Fruit fly (Drosophila melanogaster): ENCODE data around the gene Smr.
A peak's percentile ranks its signal among the peaks of the same experiment; 100 is the strongest.

The Smr gene

DNA sequence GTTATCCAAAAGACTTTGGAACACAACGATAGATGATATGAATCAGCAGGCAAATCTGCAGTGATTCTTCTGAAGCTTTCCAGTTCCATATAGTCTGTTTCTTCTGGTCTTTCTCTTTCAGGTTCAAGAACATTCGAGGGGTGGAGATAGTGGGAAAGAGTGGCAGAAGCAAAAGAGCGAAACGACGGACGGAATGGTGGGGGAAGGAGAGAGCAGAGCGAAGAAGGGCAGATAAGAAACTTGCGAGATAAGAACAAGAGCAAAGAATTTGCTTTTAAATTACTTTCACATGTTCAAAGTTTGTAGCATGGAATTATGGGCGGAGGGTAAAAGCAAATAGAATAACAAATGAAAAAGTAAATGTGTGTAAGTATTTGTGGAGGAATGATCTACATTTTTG lies 3.4 kb downstream of the Smr start (continued):
- TF ChIP-seq Trl (optimal IDR thresholded peaks at IDR 0.05) (peak; percentile 38 to 46), Trl (GFP tag; optimal IDR thresholded peaks at IDR 0.05) (no peak), exex (tag; optimal IDR thresholded peaks at IDR 0.05) (peak; percentile 13), CG17385 (GFP tag; optimal IDR thresholded peaks at IDR 0.05) (peak; percentile 59), CG4282 (GFP tag; optimal IDR thresholded peaks at IDR 0.05) (no peak), bcd (GFP tag; optimal IDR thresholded peaks at IDR 0.05) (no peak), unc-4 (GFP tag; IDR thresholded peaks at IDR 0.05; ENCODE audit: partially characterized antibody) (no peak), mirr (GFP tag; optimal IDR thresholded peaks at IDR 0.05) (peak; percentile 17), CG8290 (GFP tag; optimal IDR thresholded peaks at IDR 0.05) (no peak), CG8290 (tag; optimal IDR thresholded peaks at IDR 0.05) (peak in 1 of 2 experiments; percentile 2), Mrtf (GFP tag; IDR thresholded peaks at IDR 0.05) (no peak), CG7745 (tag; optimal IDR thresholded peaks at IDR 0.05) (peak; percentile 31), Ets65A (GFP tag) (no peak), CG13123 (GFP tag; optimal IDR thresholded peaks at IDR 0.05) (no peak), stc (GFP tag; IDR thresholded peaks at IDR 0.05) (no peak), cg (GFP tag; optimal IDR thresholded peaks at IDR 0.05) (peak; percentile 39), trem (tag; optimal IDR thresholded peaks at IDR 0.05) (no peak), CG17568 (GFP tag; optimal IDR thresholded peaks at IDR 0.05) (no peak), CG18764 (GFP tag; optimal IDR thresholded peaks at IDR 0.05) (no peak), sug (tag; optimal IDR thresholded peaks at IDR 0.05) (peak; percentile 15), gcm (GFP tag; optimal IDR thresholded peaks at IDR 0.05) (no peak), CG7839 (tag; optimal IDR thresholded peaks at IDR 0.05) (no peak), dmrt99B (tag; optimal IDR thresholded peaks at IDR 0.05) (no peak), Fer1 (GFP tag; optimal IDR thresholded peaks at IDR 0.05) (no peak), al (GFP tag; IDR thresholded peaks at IDR 0.05) (no peak), sd (tag; optimal IDR thresholded peaks at IDR 0.05) (peak; percentile 82), CG6813 (GFP tag; optimal IDR thresholded peaks at IDR 0.05) (peak; percentile 13), zf30C (GFP tag; optimal IDR thresholded peaks at IDR 0.05) (no peak), Poxn (GFP tag; IDR thresholded peaks at IDR 0.05) (no peak), az2 (GFP tag; optimal IDR thresholded peaks at IDR 0.05) (no peak), CG2202 (tag; optimal IDR thresholded peaks at IDR 0.05) (no peak), Med (GFP tag) (peak; percentile 42), fu2 (GFP tag; optimal IDR thresholded peaks at IDR 0.05) (no peak), CG6654 (GFP tag; optimal IDR thresholded peaks at IDR 0.05) (no peak), ash1 (GFP tag; optimal IDR thresholded peaks at IDR 0.05) (peak; percentile 65), CG1024 (GFP tag; IDR thresholded peaks at IDR 0.05) (no peak), CG3163 (GFP tag; optimal IDR thresholded peaks at IDR 0.05) (peak; percentile 21), pita (GFP tag; optimal IDR thresholded peaks at IDR 0.05) (no peak), bigmax (GFP tag; optimal IDR thresholded peaks at IDR 0.05) (no peak), CG5180 (GFP tag; optimal IDR thresholded peaks at IDR 0.05) (peak; percentile 62)

DNA sequence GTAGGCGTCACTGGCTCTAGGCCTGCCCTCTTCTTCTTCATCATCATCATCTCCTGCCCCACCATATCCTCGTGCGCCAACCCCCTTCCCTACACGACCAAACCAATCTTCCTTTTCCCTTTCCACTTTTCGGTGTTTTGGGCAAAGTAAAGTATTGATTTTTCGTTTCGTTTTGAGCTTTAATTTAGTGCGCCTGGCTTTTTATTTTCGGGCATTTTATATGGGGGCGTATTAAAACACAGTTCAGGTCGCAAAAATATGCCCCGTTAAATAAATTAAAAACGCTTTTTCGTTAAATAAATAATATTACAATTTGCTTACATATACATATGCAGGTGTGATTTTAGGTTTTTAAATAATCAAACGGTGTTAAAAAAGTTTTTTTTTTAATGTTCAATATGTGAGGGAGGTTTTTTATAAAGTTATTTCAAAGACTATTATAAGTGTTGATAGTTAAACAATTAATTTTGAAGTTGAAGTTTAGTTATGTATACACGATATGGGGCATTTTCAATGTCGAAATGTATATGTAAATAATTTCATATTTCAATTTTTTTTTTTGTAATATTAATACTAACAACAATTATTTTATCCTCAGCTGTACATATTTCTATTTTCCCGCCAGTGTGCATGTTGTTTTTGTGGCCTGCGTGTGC lies 4.6 kb downstream of the Smr start:
- TF ChIP-seq her (GFP tag; optimal IDR thresholded peaks at IDR 0.05) (no peak), CG6254 (GFP tag; optimal IDR thresholded peaks at IDR 0.05) (peak; percentile 19), Atf6 (GFP tag; IDR thresholded peaks at IDR 0.05) (peak; percentile 35; the same call in 1 of the 2 replicates), fd64A (GFP tag; optimal IDR thresholded peaks at IDR 0.05) (no peak), Mad (GFP tag; optimal IDR thresholded peaks at IDR 0.05) (no peak), H2.0 (GFP tag; IDR thresholded peaks at IDR 0.05) (no peak), CG2712 (tag; optimal IDR thresholded peaks at IDR 0.05) (peak; percentile 84), sens-2 (GFP tag; IDR thresholded peaks at IDR 0.05) (no peak), CG7271 (tag; optimal IDR thresholded peaks at IDR 0.05) (no peak), Hmr (GFP tag; optimal IDR thresholded peaks at IDR 0.05) (peak; percentile 80), ems (GFP tag; optimal IDR thresholded peaks at IDR 0.05) (no peak), CG13624 (GFP tag; optimal IDR thresholded peaks at IDR 0.05) (no peak), CG9727 (GFP tag; optimal IDR thresholded peaks at IDR 0.05) (peak; percentile 86), CG5953 (GFP tag; IDR thresholded peaks at IDR 0.05) (no peak)
